Worm (Caenorhabditis elegans) whole organism, L4/young adult: ENCODE results near the gene mct-5.

Experiments used
- W03F9.2 ChIP-seq: fragments of 150-350 bp; optimal IDR thresholded peaks from 2 replicates; lab custom pipeline; 2014; ENCODE audit warnings: missing biosample characterization, missing genetic modification characterization
- dao-5 ChIP-seq: sonication (generic microtip); optimal IDR thresholded peaks from 2 replicates; lab custom pipeline; 2016; ENCODE audit warnings: missing genotype, missing genetic modification characterization, moderate library complexity, missing compliant biosample characterization
- him-1 ChIP-seq: sonication (generic microtip); optimal IDR thresholded peaks from 2 replicates; lab custom pipeline; 2016; ENCODE audit warnings: missing genotype, missing genetic modification reagents, missing genetic modification characterization, missing compliant biosample characterization

ce11 chrII:7122661-7123418, 24.4 kb upstream of the mct-5 start, which contains the start of gene F10E7.11:
- TF ChIP-seq him-1 (tag; lab: Kevin White, UChicago), result no peak
- no peak for TF ChIP-seq W03F9.2 (tag; lab: Kevin White, UChicago)
- no peak for TF ChIP-seq dao-5 (tag; lab: Kevin White, UChicago)
